Fruit fly (Drosophila melanogaster) whole organism, adult: Measurements from ENCODE around the gene CG10863.

Source experiments
- CG11617 ChIP-seq: fragments of 200-800 bp; sonication (Bioruptor generic); optimal IDR thresholded peaks from 2 replicates; lab custom pipeline; 2017; ENCODE audit warnings: mild to moderate bottlenecking, missing biosample characterization, missing genetic modification reagents, missing genetic modification characterization
- CG12768 ChIP-seq: fragments of 200-800 bp; sonication (Bioruptor generic); optimal IDR thresholded peaks from 2 replicates; lab custom pipeline; 2017; ENCODE audit warnings: missing biosample characterization, missing genetic modification characterization, mild to moderate bottlenecking, moderate library complexity, missing genetic modification reagents
- CG14711 ChIP-seq: fragments of 200-800 bp; sonication (Bioruptor generic); optimal IDR thresholded peaks from 2 replicates; lab custom pipeline; 2018; ENCODE audit warnings: missing biosample characterization, mild to moderate bottlenecking, missing genetic modification characterization, moderate library complexity
- CG1620 ChIP-seq: fragments of 200-800 bp; sonication (Bioruptor generic); optimal IDR thresholded peaks from 2 replicates; lab custom pipeline; 2016; ENCODE audit warnings: missing biosample characterization, missing genetic modification characterization
- CG33017 ChIP-seq: fragments of 200-800 bp; sonication (Bioruptor generic); optimal IDR thresholded peaks from 2 replicates; lab custom pipeline; 2018; ENCODE audit warnings: missing biosample characterization, mild to moderate bottlenecking, missing genetic modification characterization, moderate library complexity
- CG5204 ChIP-seq: fragments of 200-800 bp; sonication (Bioruptor generic); optimal IDR thresholded peaks from 2 replicates; lab custom pipeline; 2016; ENCODE audit warnings: missing biosample characterization, missing genetic modification characterization
- CG7045 ChIP-seq: fragments of 200-800 bp; sonication (Bioruptor generic); optimal IDR thresholded peaks from 2 replicates; lab custom pipeline; 2017; ENCODE audit warnings: missing biosample characterization, mild to moderate bottlenecking, missing genetic modification characterization
- CG7101 ChIP-seq: fragments of 200-800 bp; sonication (Bioruptor generic); optimal IDR thresholded peaks from 2 replicates; lab custom pipeline; 2018; ENCODE audit warnings: missing biosample characterization, mild to moderate bottlenecking, missing genetic modification characterization, moderate library complexity
- Clk ChIP-seq: fragments of 200-800 bp; sonication (Bioruptor generic); optimal IDR thresholded peaks from 2 replicates; lab custom pipeline; 2017; ENCODE audit warnings: missing biosample characterization, missing genetic modification characterization
- Crg-1 ChIP-seq: fragments of 200-800 bp; sonication (Bioruptor generic); optimal IDR thresholded peaks from 2 replicates; lab custom pipeline; 2016; ENCODE audit warnings: missing biosample characterization, missing genetic modification characterization
- Hr96 ChIP-seq: fragments of 200-800 bp; sonication (Bioruptor generic); optimal IDR thresholded peaks from 2 replicates; lab custom pipeline; 2016; ENCODE audit warnings: missing biosample characterization, missing genetic modification characterization
- Mnt ChIP-seq: fragments of 200-800 bp; sonication (Bioruptor generic); optimal IDR thresholded peaks from 2 replicates; lab custom pipeline; 2016; ENCODE audit warnings: missing biosample characterization, mild to moderate bottlenecking, missing genetic modification characterization
- bab1 ChIP-seq: fragments of 200-800 bp; sonication (Bioruptor generic); optimal IDR thresholded peaks from 3 replicates; lab custom pipeline; 2019; ENCODE audit warnings: missing biosample characterization, mild to moderate bottlenecking, missing genetic modification characterization, moderate library complexity
- cic ChIP-seq: fragments of 200-800 bp; sonication (Bioruptor generic); optimal IDR thresholded peaks from 2 replicates; lab custom pipeline; 2017; ENCODE audit warnings: missing biosample characterization, mild to moderate bottlenecking, missing genetic modification characterization, moderate library complexity
- cnc ChIP-seq, 2 experiments: fragments of >200 bp; optimal IDR thresholded peaks; 2 replicates each; lab custom pipeline; 2017
- kay ChIP-seq: fragments of 200-800 bp; sonication (Bioruptor generic); peaks from one replicate; lab custom pipeline; 2016; ENCODE audit warnings: missing biosample characterization, missing genetic modification characterization, borderline replicate concordance
- ovo ChIP-seq: fragments of 200-800 bp; sonication (Bioruptor generic); optimal IDR thresholded peaks from 2 replicates; lab custom pipeline; 2016; ENCODE audit warnings: missing biosample characterization, missing genetic modification characterization
- pad ChIP-seq: fragments of 200-800 bp; sonication (Bioruptor generic); optimal IDR thresholded peaks from 3 replicates; lab custom pipeline; 2017; ENCODE audit warnings: missing biosample characterization, missing genetic modification characterization, mild to moderate bottlenecking, moderate library complexity, missing genetic modification reagents
- tj ChIP-seq: fragments of 200-800 bp; sonication (Bioruptor generic); optimal IDR thresholded peaks from 3 replicates; lab custom pipeline; 2017; ENCODE audit warnings: missing biosample characterization, mild to moderate bottlenecking, missing genetic modification characterization, moderate library complexity
- toe ChIP-seq: fragments of 200-800 bp; sonication (Bioruptor generic); optimal IDR thresholded peaks from 2 replicates; lab custom pipeline; 2016; ENCODE audit warnings: missing biosample characterization, missing genetic modification characterization

The CG10863 gene

dm6 chr3L:3901865-3902490, 40.3 kb downstream of the CG10863 start:
- TF ChIP-seq pad (GFP tag; lab: Kevin White, UChicago) = no peak
- no peak for TF ChIP-seq Hr96 (GFP tag; lab: Kevin White, UChicago)
- no peak for TF ChIP-seq CG14711
- TF ChIP-seq CG1620 = no peak
- peak; percentile 4 for TF ChIP-seq Crg-1 (GFP tag; lab: Kevin White, UChicago)
- TF ChIP-seq bab1 (GFP tag; lab: Kevin White, UChicago) = no peak
- no peak for TF ChIP-seq CG7101 (tag; lab: Kevin White, UChicago)
- peak; percentile 1 for TF ChIP-seq Clk (GFP tag; lab: Kevin White, UChicago)
- no peak for TF ChIP-seq ovo (GFP tag; lab: Kevin White, UChicago)
- TF ChIP-seq Mnt (GFP tag; lab: Kevin White, UChicago) = peak; percentile 22
- peak; percentile 67 for TF ChIP-seq CG12768
- TF ChIP-seq kay (GFP tag; lab: Kevin White, UChicago) = peak; percentile 95
- peak; percentile 10 for TF ChIP-seq CG5204 (GFP tag; lab: Kevin White, UChicago)
- TF ChIP-seq CG11617 = no peak
- peak; percentile 87 for TF ChIP-seq tj (GFP tag; lab: Kevin White, UChicago)
- no peak for TF ChIP-seq toe (GFP tag; lab: Kevin White, UChicago)
- no peak for TF ChIP-seq cic (GFP tag; lab: Kevin White, UChicago)
- no peak for TF ChIP-seq CG33017 (tag; lab: Kevin White, UChicago)
- TF ChIP-seq cnc (optimal IDR thresholded peaks at IDR 0.05; lab: Kevin White, UChicago) = no peak
- TF ChIP-seq CG7045 (GFP tag; lab: Kevin White, UChicago) = no peak

DNA sequence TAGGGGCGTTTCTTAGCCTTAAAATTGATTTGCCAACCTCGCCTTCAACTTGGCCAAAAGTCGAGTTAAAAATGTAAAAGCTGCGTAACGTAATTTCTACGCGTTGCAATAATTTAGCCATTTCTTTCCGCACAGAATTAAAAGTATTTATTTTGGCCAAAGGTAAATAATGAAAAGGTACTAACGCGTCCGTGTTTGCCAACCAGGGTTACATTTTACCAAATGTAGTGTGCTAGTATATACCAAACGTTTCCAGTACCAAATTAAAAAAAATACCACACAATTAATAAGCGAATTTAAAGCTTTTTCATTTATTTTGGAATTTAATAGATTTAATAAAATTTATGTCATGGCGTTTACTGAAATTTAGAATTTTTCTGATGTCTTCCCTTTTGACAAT, 43.3 kb downstream of the CG10863 start, which contains the start of gene Ccz1:
Gene Ccz1 (minus strand): TSS at position 179 of the 400 bp plus-strand sequence.
- TF ChIP-seq CG11617 (peak; percentile 61), cnc (optimal IDR thresholded peaks at IDR 0.05; lab: Kevin White, UChicago) (no peak), CG1620 (peak; percentile 82), bab1 (GFP tag; lab: Kevin White, UChicago) (peak; percentile 9), CG12768 (peak; percentile 44), Clk (GFP tag; lab: Kevin White, UChicago) (no peak), CG7045 (GFP tag; lab: Kevin White, UChicago) (peak; percentile 58), CG33017 (tag; lab: Kevin White, UChicago) (peak; percentile 47), tj (GFP tag; lab: Kevin White, UChicago) (peak; percentile 28), Mnt (GFP tag; lab: Kevin White, UChicago) (peak; percentile 44), cic (GFP tag; lab: Kevin White, UChicago) (peak; percentile 48), CG5204 (GFP tag; lab: Kevin White, UChicago) (peak; percentile 58), Hr96 (GFP tag; lab: Kevin White, UChicago) (peak; percentile 4), toe (GFP tag; lab: Kevin White, UChicago) (peak; percentile 49), Crg-1 (GFP tag; lab: Kevin White, UChicago) (peak; percentile 91), CG7101 (tag; lab: Kevin White, UChicago) (peak; percentile 73), CG14711 (peak; percentile 11), pad (GFP tag; lab: Kevin White, UChicago) (peak; percentile 47), ovo (GFP tag; lab: Kevin White, UChicago) (peak; percentile 84), kay (GFP tag; lab: Kevin White, UChicago) (peak; percentile 84)

- TF ChIP-seq tj (GFP tag; lab: Kevin White, UChicago) = no peak
- peak; percentile 47 for TF ChIP-seq CG14711
- no peak for TF ChIP-seq cnc (optimal IDR thresholded peaks at IDR 0.05; lab: Kevin White, UChicago)
- peak; percentile 37 for TF ChIP-seq CG1620
- peak; percentile 39 for TF ChIP-seq Mnt (GFP tag; lab: Kevin White, UChicago)
- no peak for TF ChIP-seq kay (GFP tag; lab: Kevin White, UChicago)
- TF ChIP-seq CG12768 = peak; percentile 37
- peak; percentile 33 for TF ChIP-seq pad (GFP tag; lab: Kevin White, UChicago)
- peak; percentile 6 for TF ChIP-seq CG7045 (GFP tag; lab: Kevin White, UChicago)
- TF ChIP-seq CG5204 (GFP tag; lab: Kevin White, UChicago) = no peak
- TF ChIP-seq cic (GFP tag; lab: Kevin White, UChicago) = peak; percentile 37
- peak; percentile 3 for TF ChIP-seq CG11617
- TF ChIP-seq toe (GFP tag; lab: Kevin White, UChicago) = no peak
- peak; percentile 19 for TF ChIP-seq bab1 (GFP tag; lab: Kevin White, UChicago)
- peak; percentile 73 for TF ChIP-seq Crg-1 (GFP tag; lab: Kevin White, UChicago)
- peak; percentile 24 for TF ChIP-seq CG7101 (tag; lab: Kevin White, UChicago)
- TF ChIP-seq Clk (GFP tag; lab: Kevin White, UChicago) = no peak
- TF ChIP-seq ovo (GFP tag; lab: Kevin White, UChicago) = no peak
- TF ChIP-seq Hr96 (GFP tag; lab: Kevin White, UChicago) = no peak
- no peak for TF ChIP-seq CG33017 (tag; lab: Kevin White, UChicago)
Observed at dm6 chr3L:3896553-3897034, 45.7 kb downstream of the CG10863 start, which contains the start of the genes Gr63a and Lamtor4. TSS of gene Gr63a (minus strand) at chr3L:3896603. TSS of gene Lamtor4 (plus strand) at chr3L:3896900.

dm6 chr3L:3894413-3894812, 47.9 kb downstream of the CG10863 start:
- TF ChIP-seq CG14711 = no peak
- no peak for TF ChIP-seq CG12768
- no peak for TF ChIP-seq CG7101 (tag; lab: Kevin White, UChicago)
- TF ChIP-seq Hr96 (GFP tag; lab: Kevin White, UChicago) = no peak
- TF ChIP-seq CG7045 (GFP tag; lab: Kevin White, UChicago) = no peak
- no peak for TF ChIP-seq tj (GFP tag; lab: Kevin White, UChicago)
- TF ChIP-seq Crg-1 (GFP tag; lab: Kevin White, UChicago) = no peak
- no peak for TF ChIP-seq bab1 (GFP tag; lab: Kevin White, UChicago)
- no peak for TF ChIP-seq ovo (GFP tag; lab: Kevin White, UChicago)
- no peak for TF ChIP-seq toe (GFP tag; lab: Kevin White, UChicago)
- TF ChIP-seq kay (GFP tag; lab: Kevin White, UChicago) = no peak
- no peak for TF ChIP-seq cic (GFP tag; lab: Kevin White, UChicago)
- TF ChIP-seq CG1620 = no peak
- no peak for TF ChIP-seq CG11617
- no peak for TF ChIP-seq Clk (GFP tag; lab: Kevin White, UChicago)
- no peak for TF ChIP-seq pad (GFP tag; lab: Kevin White, UChicago)
- no peak for TF ChIP-seq Mnt (GFP tag; lab: Kevin White, UChicago)
